Fruit fly (Drosophila melanogaster): ENCODE data around the gene Dnz1.

Gene Dnz1

dm6 chr2L:10822620-10823019 lies 33.8 kb downstream of the Dnz1 start:
- no peak for TF ChIP-seq CG17801 (GFP tag; optimal IDR thresholded peaks at IDR 0.05; ENCODE audit: partially characterized antibody)

DNA sequence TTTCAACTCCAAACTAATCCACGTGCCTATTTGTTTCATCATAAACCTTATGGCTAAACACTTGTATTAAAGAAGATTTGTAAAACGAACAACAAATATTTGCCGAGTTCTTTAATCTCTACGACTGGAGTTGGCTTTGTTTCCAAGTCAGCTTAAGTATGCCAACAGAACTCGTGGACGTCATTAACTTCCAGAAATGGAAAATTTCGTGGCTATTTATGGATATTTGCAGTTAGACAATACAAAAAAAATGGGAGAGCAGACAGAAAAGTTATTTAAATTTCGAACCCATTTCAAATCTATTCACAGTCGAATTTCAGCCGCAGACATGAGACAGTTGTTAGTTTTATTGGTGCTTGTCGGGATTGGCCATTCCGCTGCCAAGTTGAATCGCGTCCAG lies 36.0 kb downstream of the Dnz1 start, which contains the start of gene CG17134:
Gene CG17134 (plus strand): TSS at position 301 of the 400 bp plus-strand sequence.
- TF ChIP-seq CG17801 (GFP tag; optimal IDR thresholded peaks at IDR 0.05; ENCODE audit: partially characterized antibody): no peak

DNA sequence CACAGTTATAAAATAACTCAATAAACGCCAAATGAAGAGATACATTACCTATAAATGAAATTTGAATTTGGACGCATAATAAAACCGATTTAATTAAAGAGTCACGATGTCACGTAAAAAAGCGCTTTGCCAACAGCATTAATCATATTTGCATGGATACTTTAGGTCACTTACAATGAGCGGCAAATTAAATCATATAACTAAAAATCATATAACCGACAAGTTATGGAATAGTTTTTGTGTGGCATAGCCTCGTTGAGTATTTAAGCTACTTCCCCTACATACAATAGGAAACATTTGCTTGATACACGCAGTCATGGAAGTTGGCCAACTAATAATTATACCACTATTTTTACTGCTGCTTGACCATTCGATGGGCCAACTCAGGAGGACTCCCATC lies 37.6 kb downstream of the Dnz1 start, which contains the start of gene CG6508:
Gene CG6508 (plus strand): TSS at position 301 of the 400 bp plus-strand sequence.
- TF ChIP-seq CG17801 (GFP tag; optimal IDR thresholded peaks at IDR 0.05; ENCODE audit: partially characterized antibody): no peak
